Fruit fly (Drosophila melanogaster): ENCODE measurements around the gene Pdp1.

The Pdp1 gene

dm6 chr3L:7860634-7861431, 6.3 kb downstream of the Pdp1 start (continued):
- TF ChIP-seq CG10366 (GFP tag; IDR thresholded peaks at IDR 0.05) (peak; percentile 53), Doc3 (GFP tag; IDR thresholded peaks at IDR 0.05; ENCODE audit: partially characterized antibody) (no peak), Gsc (GFP tag; IDR thresholded peaks at IDR 0.05) (no peak), CG11247 (GFP tag; IDR thresholded peaks at IDR 0.05) (peak; percentile 46; the same call in 1 of the 2 replicates), CG11695 (GFP tag; IDR thresholded peaks at IDR 0.05) (peak; percentile 66; the same call in 2 of the 3 replicates), tgo (GFP tag; IDR thresholded peaks at IDR 0.05) (peak; percentile 69), TFAM (GFP tag; optimal IDR thresholded peaks at IDR 0.05) (no peak), HLH3B (GFP tag; IDR thresholded peaks at IDR 0.05) (peak; percentile 62), CG18262 (tag; optimal IDR thresholded peaks at IDR 0.05) (peak; percentile 64), caup (GFP tag; optimal IDR thresholded peaks at IDR 0.05; ENCODE audit: severe bottlenecking) (peak; percentile 3), dpn (GFP tag; optimal IDR thresholded peaks at IDR 0.05) (peak; percentile 45 to 71), CG8290 (GFP tag; optimal IDR thresholded peaks at IDR 0.05) (peak; percentile 9), CG8290 (tag; optimal IDR thresholded peaks at IDR 0.05) (no peak), CG33213 (GFP tag; optimal IDR thresholded peaks at IDR 0.05) (no peak), CG14710 (tag; optimal IDR thresholded peaks at IDR 0.05) (no peak), scrt (GFP tag; optimal IDR thresholded peaks at IDR 0.05) (no peak), BtbVII (GFP tag; optimal IDR thresholded peaks at IDR 0.05) (no peak), h (optimal IDR thresholded peaks at IDR 0.05) (no peak), CG10321 (GFP tag; IDR thresholded peaks at IDR 0.05) (peak; percentile 35; the same call in 1 of the 2 replicates), CG6683 (GFP tag; optimal IDR thresholded peaks at IDR 0.05) (no peak), Chrac-16 (GFP tag; optimal IDR thresholded peaks at IDR 0.05) (peak; percentile 30), ATbp (GFP tag; optimal IDR thresholded peaks at IDR 0.05) (peak; percentile 29), CG11085 (GFP tag; IDR thresholded peaks at IDR 0.05) (peak; percentile 33; the same call in 1 of the 2 replicates), stwl (tag; optimal IDR thresholded peaks at IDR 0.05) (no peak), sob (GFP tag; IDR thresholded peaks at IDR 0.05) (peak; percentile 81), br (optimal IDR thresholded peaks at IDR 0.05) (no peak), ewg (GFP tag; optimal IDR thresholded peaks at IDR 0.05) (peak; percentile 31), YL-1 (GFP tag; optimal IDR thresholded peaks at IDR 0.05) (no peak), en (GFP tag; optimal IDR thresholded peaks at IDR 0.05) (peak; percentile 39), CG18764 (GFP tag; optimal IDR thresholded peaks at IDR 0.05) (no peak), CG2678 (tag; optimal IDR thresholded peaks at IDR 0.05) (peak; percentile 70), pzg (GFP tag; optimal IDR thresholded peaks at IDR 0.05) (no peak), gro (GFP tag; optimal IDR thresholded peaks at IDR 0.05) (peak; percentile 34), E2f1 (GFP tag; IDR thresholded peaks at IDR 0.05) (0 out of 2 replicates have a peak, but pooled peaks have one; percentile 41), abd-A (tag; optimal IDR thresholded peaks at IDR 0.05) (peak; percentile 80), Dfd (GFP tag; optimal IDR thresholded peaks at IDR 0.05) (no peak), CG4360 (GFP tag; IDR thresholded peaks at IDR 0.05) (no peak), klu (GFP tag; IDR thresholded peaks at IDR 0.05) (no peak), pum (GFP tag; optimal IDR thresholded peaks at IDR 0.05) (peak; percentile 26), CG4404 (GFP tag; IDR thresholded peaks at IDR 0.05) (peak; percentile 43; the same call in 1 of the 2 replicates), psq (GFP tag; optimal IDR thresholded peaks at IDR 0.05) (peak; percentile 7), sug (tag; optimal IDR thresholded peaks at IDR 0.05) (peak; percentile 80), sr (GFP tag; IDR thresholded peaks at IDR 0.05) (peak; percentile 81), CG7271 (tag; optimal IDR thresholded peaks at IDR 0.05) (no peak), CG13894 (tag; optimal IDR thresholded peaks at IDR 0.05) (no peak), CG16863 (GFP tag; optimal IDR thresholded peaks at IDR 0.05) (peak; percentile 26), Ada2b (GFP tag; IDR thresholded peaks at IDR 0.05) (peak; percentile 39; the same call in 1 of the 2 replicates), CG15696 (tag; optimal IDR thresholded peaks at IDR 0.05) (no peak), dan (GFP tag; IDR thresholded peaks at IDR 0.05) (no peak), usp (GFP tag; optimal IDR thresholded peaks at IDR 0.05) (no peak), CG15514 (GFP tag; optimal IDR thresholded peaks at IDR 0.05) (no peak)
